Worm (Caenorhabditis elegans): ENCODE results near the gene tnc-2.

DNA sequence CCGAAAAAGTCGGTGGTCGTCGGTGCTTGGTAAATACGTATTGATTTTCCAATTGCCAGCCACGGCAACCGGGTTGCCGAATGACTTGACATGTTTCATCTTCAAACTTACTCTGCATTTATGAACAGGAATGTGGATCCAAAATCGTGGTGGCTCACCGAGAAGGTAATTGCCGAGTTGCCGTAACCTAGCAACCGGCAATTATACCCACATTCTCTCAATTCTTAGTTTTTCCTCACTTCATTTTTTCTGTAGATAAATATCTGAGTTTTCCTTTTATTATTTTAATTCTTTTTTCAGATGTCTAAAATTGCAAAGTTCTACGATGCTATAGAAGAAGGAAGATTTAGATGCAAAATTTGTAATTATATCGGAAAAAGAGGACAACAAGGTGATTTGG is 14.0 kb upstream of the tnc-2 start, which contains the start of gene ZK673.4:
- no peak for TF ChIP-seq ama-1 (optimal IDR thresholded peaks at IDR 0.05)
- TF ChIP-seq ama-1 (GFP tag; optimal IDR thresholded peaks at IDR 0.05), result no peak
- TF ChIP-seq tbx-9 (tag; optimal IDR thresholded peaks at IDR 0.05; ENCODE audit: borderline replicate concordance), result no peak
- TF ChIP-seq unc-130 (GFP tag; optimal IDR thresholded peaks at IDR 0.05), result no peak
- no peak for TF ChIP-seq ceh-27 (GFP tag; optimal IDR thresholded peaks at IDR 0.05)

All from whole organism, young adult.